Worm (Caenorhabditis elegans) whole organism, late embryonic: ENCODE data around the gene srh-258.

Source experiments
- C08G9.2 ChIP-seq: sonication (generic microtip); optimal IDR thresholded peaks from 2 replicates; lab custom pipeline; 2016; ENCODE audit warnings: mild to moderate bottlenecking, missing genetic modification characterization, moderate library complexity, missing compliant biosample characterization
- C38D4.7 ChIP-seq: fragments of 200-800 bp; sonication (Bioruptor generic); optimal IDR thresholded peaks from 2 replicates; lab custom pipeline; 2018; ENCODE audit warnings: mild to moderate bottlenecking, missing genetic modification characterization, moderate library complexity, missing compliant biosample characterization
- T23F11.4 ChIP-seq: fragments of 200-800 bp; sonication (Bioruptor generic); optimal IDR thresholded peaks from 2 replicates; lab custom pipeline; 2018; ENCODE audit warnings: mild to moderate bottlenecking, missing genetic modification characterization, missing compliant biosample characterization
- Y22D7AL.16 ChIP-seq: sonication (generic microtip); optimal IDR thresholded peaks from 2 replicates; lab custom pipeline; 2016; ENCODE audit warnings: missing genetic modification characterization, missing compliant biosample characterization
- ahr-1 ChIP-seq: sonication (generic microtip); optimal IDR thresholded peaks from 2 replicates; lab custom pipeline; 2016; ENCODE audit warnings: missing genetic modification characterization, missing compliant biosample characterization
- ceh-18 ChIP-seq: sonication (generic microtip); optimal IDR thresholded peaks from 2 replicates; lab custom pipeline; 2016; ENCODE audit warnings: missing genetic modification characterization, missing compliant biosample characterization
- ceh-19 ChIP-seq: fragments of 200-800 bp; sonication (Bioruptor generic); optimal IDR thresholded peaks from 2 replicates; lab custom pipeline; 2018; ENCODE audit warnings: mild to moderate bottlenecking, missing genetic modification characterization, missing compliant biosample characterization
- ceh-2 ChIP-seq: sonication (generic microtip); optimal IDR thresholded peaks from 2 replicates; lab custom pipeline; 2016; ENCODE audit warnings: missing genotype, missing genetic modification characterization, missing compliant biosample characterization
- ceh-24 ChIP-seq: sonication (generic microtip); optimal IDR thresholded peaks from 2 replicates; lab custom pipeline; 2016; ENCODE audit warnings: mild to moderate bottlenecking, missing genetic modification characterization, missing compliant biosample characterization
- ceh-45 ChIP-seq: fragments of 200-800 bp; sonication (Bioruptor generic); IDR thresholded peaks from 2 replicates; pipeline ENCODE4 v1.3.6; 2022; ENCODE audit warnings: missing genetic modification reagents, missing genetic modification characterization, missing compliant biosample characterization
- ceh-6 ChIP-seq: fragments of 200-800 bp; sonication (Bioruptor generic); optimal IDR thresholded peaks from 2 replicates; lab custom pipeline; 2018; ENCODE audit warnings: mild to moderate bottlenecking, missing genetic modification characterization, missing compliant biosample characterization
- ceh-9 ChIP-seq: sonication (generic microtip); optimal IDR thresholded peaks from 2 replicates; lab custom pipeline; 2016; ENCODE audit warnings: mild to moderate bottlenecking, missing genetic modification characterization, inconsistent platforms, missing compliant biosample characterization
- dmd-4 ChIP-seq: sonication (generic microtip); optimal IDR thresholded peaks from 2 replicates; lab custom pipeline; 2016; ENCODE audit warnings: borderline replicate concordance, missing genetic modification characterization, missing compliant biosample characterization
- elt-2 ChIP-seq: sonication (generic microtip); optimal IDR thresholded peaks from 2 replicates; lab custom pipeline; 2016; ENCODE audit warnings: missing genetic modification reagents, missing genetic modification characterization, missing compliant biosample characterization
- fkh-10 ChIP-seq: fragments of 150-350 bp; optimal IDR thresholded peaks from 2 replicates; lab custom pipeline; 2014; ENCODE audit warnings: missing biosample characterization, missing genetic modification reagents, missing genetic modification characterization
- fkh-6 ChIP-seq: sonication (generic microtip); optimal IDR thresholded peaks from 2 replicates; lab custom pipeline; 2016; ENCODE audit warnings: missing genetic modification characterization, missing compliant biosample characterization
- hlh-8 ChIP-seq: sonication (generic microtip); optimal IDR thresholded peaks from 2 replicates; lab custom pipeline; 2016; ENCODE audit warnings: missing genotype, missing genetic modification characterization, missing compliant biosample characterization
- madf-2 ChIP-seq: sonication (generic microtip); optimal IDR thresholded peaks from 2 replicates; lab custom pipeline; 2017; ENCODE audit warnings: missing genetic modification characterization, missing compliant biosample characterization
- nhr-11 ChIP-seq: fragments of 150-350 bp; optimal IDR thresholded peaks from 2 replicates; lab custom pipeline; 2014; ENCODE audit warnings: missing biosample characterization, missing genetic modification characterization
- nhr-232 ChIP-seq: sonication (generic microtip); optimal IDR thresholded peaks from 2 replicates; lab custom pipeline; 2016; ENCODE audit warnings: missing genetic modification characterization, missing compliant biosample characterization
- odd-2 ChIP-seq: sonication (generic microtip); optimal IDR thresholded peaks from 2 replicates; lab custom pipeline; 2017; ENCODE audit warnings: antibody characterized with exemption, mild to moderate bottlenecking, missing genetic modification characterization, missing compliant biosample characterization
- pag-3 ChIP-seq: sonication (generic microtip); optimal IDR thresholded peaks from 2 replicates; lab custom pipeline; 2016; ENCODE audit warnings: missing compliant biosample characterization, missing genetic modification characterization, borderline replicate concordance
- pax-1 ChIP-seq: fragments of 150-350 bp; optimal IDR thresholded peaks from 2 replicates; lab custom pipeline; 2014; ENCODE audit warnings: missing biosample characterization, missing genetic modification characterization
- pha-4 ChIP-seq: fragments of 150-350 bp; optimal IDR thresholded peaks from 2 replicates; lab custom pipeline; 2018; ENCODE audit warnings: missing biosample characterization, missing genetic modification reagents, missing genetic modification characterization
- pqm-1 ChIP-seq: sonication (generic microtip); optimal IDR thresholded peaks from 2 replicates; lab custom pipeline; 2016; ENCODE audit warnings: missing genetic modification characterization, missing compliant biosample characterization
- ref-2 ChIP-seq: sonication (generic microtip); optimal IDR thresholded peaks from 2 replicates; lab custom pipeline; 2016; ENCODE audit warnings: missing genetic modification characterization, missing compliant biosample characterization
- rnt-1 ChIP-seq: sonication (generic microtip); optimal IDR thresholded peaks from 2 replicates; lab custom pipeline; 2016; ENCODE audit warnings: missing genetic modification characterization, missing compliant biosample characterization
- sdc-2 ChIP-seq: sonication (generic microtip); optimal IDR thresholded peaks from 2 replicates; lab custom pipeline; 2016; ENCODE audit warnings: missing genotype, missing genetic modification characterization, missing compliant biosample characterization
- sox-4 ChIP-seq: sonication (generic microtip); optimal IDR thresholded peaks from 2 replicates; lab custom pipeline; 2017; ENCODE audit warnings: mild to moderate bottlenecking, missing genetic modification characterization, inconsistent platforms, missing compliant biosample characterization
- tbx-7 ChIP-seq: sonication (generic microtip); optimal IDR thresholded peaks from 2 replicates; lab custom pipeline; 2016; ENCODE audit warnings: missing genotype, missing genetic modification characterization, missing compliant biosample characterization
- ttx-3 ChIP-seq: sonication (generic microtip); optimal IDR thresholded peaks from 2 replicates; lab custom pipeline; 2016; ENCODE audit warnings: missing genetic modification reagents, missing genetic modification characterization, missing compliant biosample characterization
- unc-42 ChIP-seq: sonication (generic microtip); optimal IDR thresholded peaks from 2 replicates; lab custom pipeline; 2016; ENCODE audit warnings: missing genotype, missing genetic modification characterization, missing compliant biosample characterization
- unc-55 ChIP-seq: sonication (generic microtip); optimal IDR thresholded peaks from 2 replicates; lab custom pipeline; 2017; ENCODE audit warnings: missing biosample characterization, missing genetic modification reagents, missing genetic modification characterization
- zip-5 ChIP-seq: sonication (generic microtip); optimal IDR thresholded peaks from 2 replicates; lab custom pipeline; 2016; ENCODE audit warnings: missing genetic modification characterization, missing compliant biosample characterization
- ztf-16 ChIP-seq: sonication (generic microtip); optimal IDR thresholded peaks from 2 replicates; lab custom pipeline; 2017; ENCODE audit warnings: missing genetic modification characterization, missing compliant biosample characterization

The srh-258 gene

ce11 chrV:15388820-15389384, 16.1 kb upstream of the srh-258 start, which contains the start of gene srh-170:
Gene srh-170, minus strand, starts transcription at chrV:15388870.
- TF ChIP-seq dmd-4 (tag; lab: Kevin White, UChicago), result no peak
- no peak for TF ChIP-seq ztf-16
- no peak for TF ChIP-seq odd-2
- TF ChIP-seq ceh-19 (GFP tag; lab: Kevin White, UChicago), result no peak
- TF ChIP-seq unc-55, result no peak
- no peak for TF ChIP-seq nhr-232 (tag; lab: Kevin White, UChicago)
- peak; percentile 7 for TF ChIP-seq elt-2 (tag; lab: Kevin White, UChicago)
- TF ChIP-seq tbx-7 (tag; lab: Kevin White, UChicago), result no peak

ce11 chrV:15392064-15392463, 12.9 kb upstream of the srh-258 start:
- TF ChIP-seq nhr-11 (tag; lab: Kevin White, UChicago) (no peak), unc-42 (tag; lab: Kevin White, UChicago) (peak; percentile 17)

ce11 chrV:15394906-15395305, 10.1 kb upstream of the srh-258 start, which contains the start of gene T06E6.1:
Gene T06E6.1, minus strand, starts transcription at chrV:15394961.
- TF ChIP-seq C08G9.2 (tag; lab: Kevin White, UChicago) (no peak), pag-3 (tag; lab: Kevin White, UChicago) (no peak), ahr-1 (no peak), ttx-3 (tag; lab: Kevin White, UChicago) (no peak), ref-2 (tag; lab: Kevin White, UChicago) (no peak), sdc-2 (tag; lab: Kevin White, UChicago) (no peak), madf-2 (tag; lab: Kevin White, UChicago) (no peak), dmd-4 (tag; lab: Kevin White, UChicago) (no peak), tbx-7 (tag; lab: Kevin White, UChicago) (no peak), ceh-45 (GFP tag; lab: Robert Waterston, UW) (no peak), fkh-10 (GFP tag; lab: Kevin White, UChicago) (no peak), hlh-8 (tag; lab: Kevin White, UChicago) (no peak), unc-42 (tag; lab: Kevin White, UChicago) (no peak)

ce11 chrV:15395347-15395746, 9.6 kb upstream of the srh-258 start, which contains the start of gene cyb-3:
Gene cyb-3, plus strand, starts transcription at chrV:15395696.
- TF ChIP-seq ceh-24 (no peak), ceh-18 (tag; lab: Kevin White, UChicago) (no peak), zip-5 (tag; lab: Kevin White, UChicago) (no peak), ttx-3 (tag; lab: Kevin White, UChicago) (no peak), fkh-6 (no peak), pha-4 (tag; lab: Kevin White, UChicago) (no peak), ceh-45 (GFP tag; lab: Robert Waterston, UW) (no peak), ceh-2 (tag; lab: Kevin White, UChicago) (no peak), rnt-1 (no peak)

ce11 chrV:15397139-15397538, 7.8 kb upstream of the srh-258 start:
- TF ChIP-seq ceh-6 (GFP tag; lab: Kevin White, UChicago) (no peak), hlh-8 (tag; lab: Kevin White, UChicago) (no peak), ceh-9 (tag; lab: Kevin White, UChicago) (no peak), C38D4.7 (GFP tag; lab: Kevin White, UChicago) (no peak), T23F11.4 (no peak), Y22D7AL.16 (tag; lab: Kevin White, UChicago) (no peak), pqm-1 (tag; lab: Kevin White, UChicago) (no peak), odd-2 (no peak), sox-4 (tag; lab: Kevin White, UChicago) (no peak), ztf-16 (no peak), pax-1 (tag; lab: Kevin White, UChicago) (no peak), ceh-45 (GFP tag; lab: Robert Waterston, UW) (no peak)
